Worm (Caenorhabditis elegans) whole organism, young adult: ENCODE results near the gene B0303.16.

Experiments used
- K11D2.4 ChIP-seq: fragments of 200-800 bp; sonication (Bioruptor generic); IDR thresholded peaks from 2 replicates; pipeline ENCODE4 v1.3.6; 2022; ENCODE audit warnings: missing genetic modification reagents, missing genetic modification characterization, missing compliant biosample characterization
- Y56A3A.18 ChIP-seq: fragments of 200-800 bp; sonication (Bioruptor generic); IDR thresholded peaks from 2 replicates; pipeline ENCODE4 v1.3.6; 2022; ENCODE audit warnings: missing genetic modification reagents, missing genetic modification characterization, missing compliant biosample characterization
- attf-3 ChIP-seq: fragments of 200-800 bp; sonication (Bioruptor generic); conservative IDR thresholded peaks from 2 replicates; pipeline ENCODE4 v1.3.6; 2022; ENCODE audit warnings: missing genetic modification reagents, missing genetic modification characterization, missing compliant biosample characterization
- ceh-91 ChIP-seq: fragments of 200-800 bp; sonication (Bioruptor generic); IDR thresholded peaks from 2 replicates; pipeline ENCODE4 v1.3.6; 2022; ENCODE audit warnings: missing genetic modification reagents, missing genetic modification characterization, missing compliant biosample characterization
- hmg-1.2 ChIP-seq: fragments of 200-800 bp; sonication (Bioruptor generic); IDR thresholded peaks from 2 replicates; pipeline ENCODE4 v1.3.6; 2022; ENCODE audit warnings: missing genetic modification reagents, missing genetic modification characterization, missing compliant biosample characterization
- lin-26 ChIP-seq: fragments of 200-800 bp; sonication (Bioruptor generic); IDR thresholded peaks from 2 replicates; pipeline ENCODE4 v1.3.6; 2022; ENCODE audit warnings: missing genetic modification reagents, missing genetic modification characterization, missing compliant biosample characterization
- madf-6 ChIP-seq: fragments of 200-800 bp; sonication (Bioruptor generic); IDR thresholded peaks from 2 replicates; pipeline ENCODE4 v1.3.6; 2022; ENCODE audit warnings: missing genetic modification reagents, missing genetic modification characterization, missing compliant biosample characterization
- mcd-1 ChIP-seq: fragments of 200-800 bp; sonication (Bioruptor generic); IDR thresholded peaks from 2 replicates; pipeline ENCODE4 v1.3.6; 2022; ENCODE audit warnings: missing genetic modification reagents, missing genetic modification characterization, missing compliant biosample characterization
- nfyb-1 ChIP-seq: fragments of 200-800 bp; sonication (Bioruptor generic); IDR thresholded peaks from 2 replicates; pipeline ENCODE4 v1.3.6; 2022; ENCODE audit warnings: missing genetic modification reagents, missing genetic modification characterization, missing compliant biosample characterization
- snpc-3.4 ChIP-seq: sonication (generic microtip); optimal IDR thresholded peaks from 2 replicates; lab custom pipeline; 2017; ENCODE audit warnings: missing genetic modification characterization, mild to moderate bottlenecking, missing compliant biosample characterization, antibody characterized with exemption, moderate library complexity, missing genotype, missing genetic modification reagents

The B0303.16 gene

ce11 chrIII:8750606-8751005, 45.7 kb downstream of the B0303.16 start, which contains the start of gene ugtp-1:
ugtp-1 (minus strand) TSS chrIII:8750706.
- TF ChIP-seq K11D2.4 (GFP tag; lab: Robert Waterston, UW) (no peak), Y56A3A.18 (GFP tag; lab: Robert Waterston, UW) (no peak), snpc-3.4 (tag; lab: Kevin White, UChicago) (no peak), madf-6 (GFP tag; lab: Robert Waterston, UW) (no peak), mcd-1 (no peak), nfyb-1 (no peak), lin-26 (GFP tag; lab: Robert Waterston, UW) (no peak), hmg-1.2 (GFP tag; lab: Robert Waterston, UW) (no peak)

ce11 chrIII:8754682-8755081, 49.8 kb downstream of the B0303.16 start, which contains the start of gene tomm-70:
tomm-70 (minus strand) TSS chrIII:8754750.
- TF ChIP-seq attf-3 (GFP tag; lab: Robert Waterston, UW) = peak; percentile 81
- no peak for TF ChIP-seq ceh-91
